Fruit fly (Drosophila melanogaster) whole organism, embryonic: ENCODE data around the gene ppk26.

Experiments
- CG10147 ChIP-seq: fragments of 200-800 bp; sonication (Bioruptor generic); optimal IDR thresholded peaks from 2 replicates; lab custom pipeline; 2019; ENCODE audit warnings: missing biosample characterization, mild to moderate bottlenecking, missing genetic modification characterization, moderate library complexity
- CG10431 ChIP-seq: fragments of 200-800 bp; sonication (Bioruptor generic); optimal IDR thresholded peaks from 3 replicates; lab custom pipeline; 2018; ENCODE audit warnings: missing biosample characterization, mild to moderate bottlenecking, missing genetic modification characterization
- CG11093 ChIP-seq: fragments of 200-800 bp; sonication (Bioruptor generic); IDR thresholded peaks from 3 replicates; pipeline ENCODE4 v1.3.6; 2022; ENCODE audit warnings: missing biosample characterization, missing genetic modification characterization
- CG11504 ChIP-seq: fragments of 200-800 bp; sonication (Bioruptor generic); optimal IDR thresholded peaks from 3 replicates; lab custom pipeline; 2019; ENCODE audit warnings: missing biosample characterization, mild to moderate bottlenecking, missing genetic modification characterization, moderate library complexity
- CG13296 ChIP-seq: fragments of 200-800 bp; sonication (Bioruptor generic); optimal IDR thresholded peaks from 3 replicates; lab custom pipeline; 2018; ENCODE audit warnings: missing biosample characterization, mild to moderate bottlenecking, missing genetic modification characterization
- CG14965 ChIP-seq: fragments of 200-800 bp; sonication (Bioruptor generic); optimal IDR thresholded peaks from 2 replicates; lab custom pipeline; 2016; ENCODE audit warnings: missing biosample characterization, missing genetic modification characterization, borderline replicate concordance
- CG15479 ChIP-seq: fragments of 200-800 bp; sonication (Bioruptor generic); optimal IDR thresholded peaks from 3 replicates; lab custom pipeline; 2019; ENCODE audit warnings: missing biosample characterization, mild to moderate bottlenecking, missing genetic modification characterization, moderate library complexity
- CG16813 ChIP-seq: fragments of 200-800 bp; sonication (Bioruptor generic); IDR thresholded peaks from 3 replicates; pipeline ENCODE4 v1.3.6; 2022; ENCODE audit warnings: missing biosample characterization, missing genetic modification characterization; ENCODE audit not compliant: partially characterized antibody
- CG2120 ChIP-seq: fragments of 200-800 bp; sonication (Bioruptor generic); optimal IDR thresholded peaks from 3 replicates; lab custom pipeline; 2016; ENCODE audit warnings: missing biosample characterization, missing genetic modification characterization
- CG31441 ChIP-seq: fragments of 200-800 bp; sonication (Bioruptor generic); IDR thresholded peaks from 2 replicates; pipeline ENCODE4 v1.3.6; 2022; ENCODE audit warnings: missing biosample characterization, missing genetic modification characterization
- CG3281 ChIP-seq: fragments of 200-800 bp; sonication (Bioruptor generic); optimal IDR thresholded peaks from 3 replicates; lab custom pipeline; 2017; ENCODE audit warnings: missing biosample characterization, mild to moderate bottlenecking, missing genetic modification characterization
- CG3847 ChIP-seq: fragments of 200-800 bp; sonication (Bioruptor generic); IDR thresholded peaks from 2 replicates; pipeline ENCODE4 v1.3.6; 2022; ENCODE audit warnings: missing biosample characterization, missing genetic modification characterization
- CG42726 ChIP-seq: fragments of 200-800 bp; sonication (Bioruptor generic); IDR thresholded peaks from 2 replicates; pipeline ENCODE4 v1.3.6; 2022; ENCODE audit warnings: missing biosample characterization, missing genetic modification characterization; ENCODE audit not compliant: partially characterized antibody
- CG4328 ChIP-seq: fragments of 200-800 bp; sonication (Bioruptor generic); optimal IDR thresholded peaks from 3 replicates; lab custom pipeline; 2017; ENCODE audit warnings: missing biosample characterization, missing genetic modification reagents, missing genetic modification characterization
- CG6175 ChIP-seq: fragments of 200-800 bp; sonication (Bioruptor generic); IDR thresholded peaks from 3 replicates; pipeline ENCODE4 v1.3.6; 2022; ENCODE audit warnings: missing biosample characterization, missing genetic modification characterization
- CG8089 ChIP-seq: fragments of 200-800 bp; sonication (Bioruptor generic); optimal IDR thresholded peaks from 3 replicates; lab custom pipeline; 2016; ENCODE audit warnings: missing biosample characterization, missing genetic modification characterization
- Camta ChIP-seq: fragments of 200-800 bp; sonication (Bioruptor generic); optimal IDR thresholded peaks from 2 replicates; lab custom pipeline; 2016; ENCODE audit warnings: missing biosample characterization, missing genetic modification characterization
- D19A ChIP-seq: fragments of 200-800 bp; optimal IDR thresholded peaks from 3 replicates; lab custom pipeline; 2019; ENCODE audit warnings: missing biosample characterization, mild to moderate bottlenecking, missing genetic modification characterization, moderate library complexity
- Dfd ChIP-seq, 2 experiments: fragments of >200 bp; optimal IDR thresholded peaks; 2 replicates each; lab custom pipeline; 2017; ENCODE audit warnings: missing biosample characterization in 2 of 2, missing genetic modification characterization in 2 of 2
- MESR4 ChIP-seq: fragments of 200-800 bp; sonication (Bioruptor generic); optimal IDR thresholded peaks from 2 replicates; lab custom pipeline; 2018; ENCODE audit warnings: missing biosample characterization, mild to moderate bottlenecking, missing genetic modification characterization, moderate library complexity
- Oaz ChIP-seq: fragments of 200-800 bp; sonication (Bioruptor generic); IDR thresholded peaks from 2 replicates; pipeline ENCODE4 v1.3.6; 2022; ENCODE audit warnings: missing biosample characterization, missing genetic modification characterization
- Ptx1 ChIP-seq: fragments of 200-800 bp; sonication (Bioruptor generic); IDR thresholded peaks from 2 replicates; pipeline ENCODE4 v1.3.6; 2022; ENCODE audit warnings: missing biosample characterization, missing genetic modification characterization
- Sox100B ChIP-seq: fragments of 200-800 bp; sonication (Bioruptor generic); optimal IDR thresholded peaks from 3 replicates; lab custom pipeline; 2018; ENCODE audit warnings: missing biosample characterization, mild to moderate bottlenecking, missing genetic modification characterization
- chn ChIP-seq: fragments of 200-800 bp; sonication (Bioruptor generic); optimal IDR thresholded peaks from 2 replicates; lab custom pipeline; 2016; ENCODE audit warnings: missing biosample characterization, missing genetic modification characterization
- dimm ChIP-seq: fragments of 200-800 bp; sonication (Bioruptor generic); IDR thresholded peaks from 2 replicates; pipeline ENCODE4 v1.3.6; 2022; ENCODE audit warnings: missing biosample characterization, missing genetic modification characterization
- disco-r ChIP-seq: fragments of 200-800 bp; sonication (Bioruptor generic); optimal IDR thresholded peaks from 2 replicates; lab custom pipeline; 2016; ENCODE audit warnings: missing biosample characterization, missing genetic modification characterization
- dm ChIP-seq: fragments of 200-800 bp; sonication (Bioruptor generic); optimal IDR thresholded peaks from 3 replicates; lab custom pipeline; 2016; ENCODE audit warnings: missing biosample characterization, missing genetic modification characterization
- dpn ChIP-seq, 2 experiments: fragments of 200-800 bp; sonication (Bioruptor generic); optimal IDR thresholded peaks; 3 replicates each; lab custom pipeline; 2016; ENCODE audit warnings: missing biosample characterization in 2 of 2, missing genetic modification characterization in 2 of 2
- gem ChIP-seq: fragments of 200-800 bp; sonication (Bioruptor generic); optimal IDR thresholded peaks from 2 replicates; lab custom pipeline; 2019; ENCODE audit warnings: missing biosample characterization, mild to moderate bottlenecking, missing genetic modification characterization, moderate library complexity
- gro ChIP-seq: fragments of 200-800 bp; sonication (Bioruptor generic); optimal IDR thresholded peaks from 2 replicates; lab custom pipeline; 2016; ENCODE audit warnings: missing biosample characterization, missing genetic modification characterization
- gsb-n ChIP-seq: fragments of 200-800 bp; sonication (Bioruptor generic); optimal IDR thresholded peaks from 3 replicates; lab custom pipeline; 2018; ENCODE audit warnings: missing biosample characterization, mild to moderate bottlenecking, missing genetic modification characterization
- insv ChIP-seq, 2 experiments: fragments of 200-800 bp; sonication (Bioruptor generic); optimal IDR thresholded peaks; 3 replicates each; lab custom pipeline; 2016 to 2018; ENCODE audit warnings: missing biosample characterization in 2 of 2, missing genetic modification characterization in 2 of 2
- kay ChIP-seq: fragments of 200-800 bp; sonication (Bioruptor generic); optimal IDR thresholded peaks from 2 replicates; lab custom pipeline; 2016; ENCODE audit warnings: missing biosample characterization, missing genetic modification characterization
- lilli ChIP-seq: fragments of 200-800 bp; sonication (Bioruptor generic); optimal IDR thresholded peaks from 3 replicates; lab custom pipeline; 2016; ENCODE audit warnings: missing biosample characterization, missing genetic modification characterization
- lmd ChIP-seq: fragments of 200-800 bp; sonication (Bioruptor generic); IDR thresholded peaks from 2 replicates; pipeline ENCODE4 v1.3.6; 2022; ENCODE audit warnings: missing biosample characterization, missing genetic modification characterization
- odd ChIP-seq: fragments of 200-800 bp; sonication (Bioruptor generic); optimal IDR thresholded peaks from 2 replicates; lab custom pipeline; 2017; ENCODE audit warnings: missing biosample characterization, mild to moderate bottlenecking, missing genetic modification characterization
- slbo ChIP-seq: fragments of 200-800 bp; sonication (Bioruptor generic); IDR thresholded peaks from 2 replicates; pipeline ENCODE4 v1.3.6; 2022; ENCODE audit warnings: missing biosample characterization, missing genetic modification characterization
- sna ChIP-seq: fragments of 200-800 bp; sonication (Bioruptor generic); IDR thresholded peaks from 2 replicates; pipeline ENCODE4 v1.3.6; 2022; ENCODE audit warnings: missing biosample characterization, missing genetic modification characterization; ENCODE audit not compliant: partially characterized antibody
- ssp ChIP-seq: fragments of 200-800 bp; sonication (Bioruptor generic); IDR thresholded peaks from 2 replicates; pipeline ENCODE4 v1.3.6; 2022; ENCODE audit warnings: missing biosample characterization, missing genetic modification characterization
- tin ChIP-seq: fragments of 200-800 bp; sonication (Bioruptor generic); optimal IDR thresholded peaks from 3 replicates; lab custom pipeline; 2016; ENCODE audit warnings: missing biosample characterization, missing genetic modification characterization
- tna ChIP-seq: fragments of 200-800 bp; sonication (Bioruptor generic); IDR thresholded peaks from 2 replicates; pipeline ENCODE4 v1.3.6; 2022; ENCODE audit warnings: missing biosample characterization, missing genetic modification characterization; ENCODE audit not compliant: partially characterized antibody
- trem ChIP-seq: fragments of 200-800 bp; optimal IDR thresholded peaks from 3 replicates; lab custom pipeline; 2019; ENCODE audit warnings: missing biosample characterization, mild to moderate bottlenecking, missing genetic modification characterization, moderate library complexity
- zfh1 ChIP-seq: fragments of 200-800 bp; sonication (Bioruptor generic); IDR thresholded peaks from 3 replicates; pipeline ENCODE4 v1.3.6; 2022; ENCODE audit warnings: missing biosample characterization, missing genetic modification characterization

The ppk26 gene

DNA sequence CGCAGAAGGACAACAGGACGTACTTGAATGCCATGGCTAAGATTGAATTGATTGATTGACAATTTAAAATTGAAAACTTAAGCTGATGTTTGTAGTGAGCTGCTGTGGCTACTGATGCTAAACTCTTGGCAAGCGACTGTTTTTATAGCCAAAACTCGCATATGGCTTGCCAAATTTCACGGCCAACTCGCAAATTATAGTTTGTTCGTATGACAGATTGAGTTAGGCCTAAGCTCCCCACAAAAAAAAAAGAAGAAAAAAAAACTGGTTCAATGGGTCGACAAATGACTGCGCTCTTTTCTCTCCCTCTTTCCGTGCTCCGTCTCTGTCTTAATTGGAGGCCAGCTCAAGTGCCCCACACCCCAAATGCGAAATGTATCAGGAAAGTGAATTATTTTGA, 14.3 kb downstream of the ppk26 start, which contains the start of gene CG8543:
Gene CG8543, minus strand, starts transcription at position 101 of the 400 bp plus-strand sequence.
- TF ChIP-seq CG6175 (no peak), CG13296 (GFP tag; lab: Kevin White, UChicago) (no peak), CG2120 (GFP tag; lab: Kevin White, UChicago) (no peak), MESR4 (GFP tag; lab: Kevin White, UChicago) (no peak)

DNA sequence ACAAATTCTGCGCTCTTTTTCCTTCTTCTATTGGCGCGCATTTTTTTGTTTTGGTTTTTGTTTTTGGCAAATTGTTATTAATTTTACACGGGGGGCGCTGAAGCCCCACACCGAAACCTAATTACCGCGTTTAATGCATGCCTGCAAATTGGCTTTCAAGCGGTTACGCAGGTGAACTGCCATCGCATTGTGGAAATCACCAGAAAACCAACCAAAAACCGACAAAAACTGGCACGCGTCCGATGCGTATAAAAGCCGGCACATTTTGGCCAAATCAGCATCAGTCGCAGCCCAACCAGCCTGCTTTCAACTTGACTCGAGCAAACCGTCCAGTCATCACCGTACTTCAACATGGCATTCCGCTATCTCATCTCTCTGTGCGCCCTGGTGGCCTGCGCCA, 15.3 kb downstream of the ppk26 start, which contains the start of gene CG8541:
Gene CG8541, plus strand, starts transcription at position 301 of the 400 bp plus-strand sequence.
- TF ChIP-seq odd (GFP tag; lab: Kevin White, UChicago) (no peak), CG3847 (GFP tag; lab: Robert Waterston, UW) (no peak), CG11504 (tag; lab: Kevin White, UChicago) (no peak), lilli (GFP tag; lab: Kevin White, UChicago) (no peak), Sox100B (GFP tag; lab: Kevin White, UChicago) (no peak), ssp (GFP tag; lab: Robert Waterston, UW) (peak; percentile 12; the same call in 1 of the 2 replicates)

DNA sequence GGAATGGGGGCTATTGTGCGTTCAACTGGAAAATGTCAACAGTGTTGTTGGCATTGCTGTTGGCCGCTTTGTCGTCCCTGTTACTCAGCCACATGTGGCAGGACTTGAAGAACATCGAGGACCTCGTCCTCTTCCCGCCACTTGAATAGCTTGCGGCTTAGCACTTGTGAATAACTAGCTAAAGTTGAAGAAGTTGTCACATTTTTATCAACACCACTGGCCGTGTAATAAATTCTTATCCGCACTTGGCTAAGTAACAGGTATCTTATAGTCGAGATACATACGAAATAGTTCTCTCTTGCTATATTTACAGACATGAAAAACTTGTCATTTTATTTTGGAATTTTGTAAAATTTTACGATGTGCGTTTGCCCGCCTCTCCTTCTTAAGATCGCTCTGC, 19.3 kb downstream of the ppk26 start, which contains the start of gene CG43292:
Gene CG43292, plus strand, starts transcription at position 301 of the 400 bp plus-strand sequence.
- TF ChIP-seq Dfd (GFP tag; optimal IDR thresholded peaks at IDR 0.05; lab: Kevin White, UChicago), result no peak
- TF ChIP-seq D19A (tag; lab: Kevin White, UChicago), result no peak
- no peak for TF ChIP-seq gro (GFP tag; lab: Kevin White, UChicago)
- no peak for TF ChIP-seq Ptx1 (GFP tag; lab: Robert Waterston, UW)
- TF ChIP-seq gem, result no peak
- no peak for TF ChIP-seq tin (GFP tag; lab: Kevin White, UChicago)
- no peak for TF ChIP-seq tna (GFP tag; lab: Robert Waterston, UW)
- TF ChIP-seq disco-r (GFP tag; lab: Kevin White, UChicago), result no peak
- TF ChIP-seq zfh1 (GFP tag; lab: Robert Waterston, UW), result no peak
- TF ChIP-seq trem (tag; lab: Kevin White, UChicago), result no peak
- no peak for TF ChIP-seq CG8089 (GFP tag; lab: Kevin White, UChicago)
- no peak for TF ChIP-seq insv (GFP tag; optimal IDR thresholded peaks at IDR 0.05; lab: Kevin White, UChicago)
- no peak for TF ChIP-seq dimm (GFP tag; lab: Robert Waterston, UW)
- TF ChIP-seq CG4328, result no peak

DNA sequence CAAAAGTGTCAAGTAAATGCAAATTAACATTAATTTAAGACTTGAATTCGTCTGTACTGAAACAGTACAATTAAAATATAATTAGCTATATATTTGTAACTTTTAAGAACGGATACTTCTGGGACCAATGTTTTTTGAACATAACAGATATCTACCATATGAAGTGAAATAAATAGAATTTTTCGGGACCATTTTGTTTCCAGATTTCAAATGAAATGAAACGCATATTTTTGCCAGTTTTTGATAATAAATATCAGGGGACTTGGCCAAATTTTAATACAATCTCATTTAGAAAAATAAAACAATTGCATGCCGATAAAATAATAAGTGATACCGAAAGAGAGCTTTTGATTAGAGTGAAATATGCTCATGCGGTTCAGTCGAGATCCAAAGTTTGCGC, 29.7 kb downstream of the ppk26 start, which contains the start of gene mthl6:
Gene mthl6, plus strand, starts transcription at position 301 of the 400 bp plus-strand sequence.
- TF ChIP-seq CG10431 (GFP tag; lab: Kevin White, UChicago), result no peak
- no peak for TF ChIP-seq CG3281 (GFP tag; lab: Kevin White, UChicago)
- no peak for TF ChIP-seq dm
- TF ChIP-seq CG16813 (GFP tag; lab: Robert Waterston, UW), result no peak
- TF ChIP-seq CG42726, result no peak
- TF ChIP-seq CG11093 (GFP tag; lab: Robert Waterston, UW), result no peak
- TF ChIP-seq gsb-n, result no peak
- TF ChIP-seq Oaz (GFP tag; lab: Robert Waterston, UW), result no peak
- TF ChIP-seq sna (GFP tag; lab: Robert Waterston, UW), result no peak
- TF ChIP-seq lmd (GFP tag; lab: Robert Waterston, UW), result no peak
- no peak for TF ChIP-seq CG15479 (GFP tag; lab: Kevin White, UChicago)
- TF ChIP-seq CG10147 (GFP tag; lab: Kevin White, UChicago), result no peak
- no peak for TF ChIP-seq CG14965 (GFP tag; lab: Kevin White, UChicago)
- TF ChIP-seq slbo (GFP tag; lab: Robert Waterston, UW), result no peak
- no peak for TF ChIP-seq chn (GFP tag; lab: Kevin White, UChicago)
- no peak for TF ChIP-seq dpn (GFP tag; optimal IDR thresholded peaks at IDR 0.05; lab: Kevin White, UChicago)
- no peak for TF ChIP-seq kay (GFP tag; lab: Kevin White, UChicago)
- no peak for TF ChIP-seq Camta (GFP tag; lab: Kevin White, UChicago)
- no peak for TF ChIP-seq CG31441 (GFP tag; lab: Robert Waterston, UW)
